Worm (Caenorhabditis elegans): ENCODE data around the gene grl-31.

The grl-31 gene

DNA sequence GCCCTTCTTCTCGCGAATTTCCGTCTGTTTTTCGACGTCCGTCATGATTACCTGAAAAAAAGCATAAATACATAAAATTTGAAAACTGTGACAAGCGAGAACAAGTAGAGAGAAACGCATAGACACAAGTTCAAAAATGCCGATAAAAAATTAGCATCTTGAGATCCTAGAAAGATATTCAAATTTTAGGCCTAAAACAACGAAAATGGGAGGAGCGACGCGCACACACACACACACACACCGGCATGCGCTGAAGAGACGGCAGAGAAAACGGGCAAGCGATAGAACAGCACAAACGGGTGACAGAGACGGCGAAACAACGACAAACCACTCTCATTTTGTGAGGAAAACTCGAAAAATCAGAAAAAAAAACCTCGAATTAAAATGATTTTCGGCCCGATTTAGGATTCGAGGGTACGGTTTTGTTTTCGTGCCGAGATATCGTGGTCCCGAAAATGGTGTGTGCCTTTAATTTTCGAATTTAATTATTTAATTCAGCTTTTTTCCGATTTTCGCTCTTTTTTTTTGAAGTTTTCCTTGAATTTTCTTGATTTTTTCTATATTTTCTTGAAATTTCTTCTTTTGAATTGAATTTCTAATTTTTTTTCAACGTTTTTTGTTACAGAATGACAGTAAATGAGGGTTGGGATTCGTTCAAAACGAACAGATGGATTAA, 28.6 kb upstream of the grl-31 start, which contains the start of the genes rpl-11.1 and T22F3.2:
Gene rpl-11.1, minus strand, starts transcription at position 51 of the 676 bp plus-strand sequence.
Gene T22F3.2, plus strand, starts transcription at position 626 of the 676 bp plus-strand sequence.
- no peak for TF ChIP-seq scrt-1 (GFP tag; IDR thresholded peaks at IDR 0.05)
- peak; percentile 6 for TF ChIP-seq hmg-4 (GFP tag; optimal IDR thresholded peaks at IDR 0.05)

DNA sequence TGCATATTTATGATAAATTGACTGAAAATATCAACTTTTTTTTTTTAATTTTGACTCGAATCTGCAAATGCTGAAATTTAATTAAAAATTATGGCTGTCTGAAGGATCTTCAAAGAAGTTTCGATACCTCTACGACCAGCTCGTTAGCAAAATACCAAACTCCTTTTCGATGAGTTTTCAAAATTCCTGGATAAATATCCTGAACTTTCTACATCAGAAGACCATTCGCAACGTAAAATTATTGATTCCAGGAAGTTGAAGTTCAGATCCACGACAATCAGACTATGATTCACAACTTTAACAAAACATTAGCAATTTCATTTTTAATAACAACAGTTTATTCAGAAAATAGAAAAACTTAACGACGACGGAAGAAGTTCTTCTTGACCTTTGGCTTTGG, 27.4 kb upstream of the grl-31 start:
- no peak for TF ChIP-seq B0310.2 (tag; optimal IDR thresholded peaks at IDR 0.05)
- no peak for TF ChIP-seq hmg-4 (GFP tag; optimal IDR thresholded peaks at IDR 0.05)
- TF ChIP-seq ama-1 (optimal IDR thresholded peaks at IDR 0.05) = no peak
- TF ChIP-seq pes-1 (GFP tag; IDR thresholded peaks at IDR 0.05) = no peak
- TF ChIP-seq flt-1 (GFP tag; IDR thresholded peaks at IDR 0.05) = no peak
- no peak for TF ChIP-seq ceh-13 (GFP tag; optimal IDR thresholded peaks at IDR 0.05)
- TF ChIP-seq ceh-36 (tag; optimal IDR thresholded peaks at IDR 0.05) = no peak
- TF ChIP-seq sea-1 (GFP tag; conservative IDR thresholded peaks at IDR 0.05) = no peak
- TF ChIP-seq tbx-37 (GFP tag; conservative IDR thresholded peaks at IDR 0.05) = no peak

DNA sequence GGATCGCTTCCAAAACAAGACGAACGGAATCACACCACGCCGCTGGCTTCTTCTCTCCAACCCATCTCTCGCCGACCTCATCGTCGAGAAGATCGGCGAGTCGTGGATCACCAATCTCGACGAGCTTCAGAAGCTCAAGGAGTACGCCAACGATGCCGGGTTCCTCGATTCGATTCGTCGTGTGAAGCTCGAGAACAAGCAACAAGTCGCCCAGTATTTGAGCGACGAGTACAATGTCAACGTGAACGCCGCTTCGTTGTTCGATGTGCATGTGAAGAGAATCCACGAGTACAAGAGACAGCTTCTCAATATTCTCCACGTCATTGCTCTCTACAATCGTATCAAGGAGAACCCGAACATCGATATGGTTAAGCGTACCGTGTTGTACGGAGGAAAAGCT, 26.0 kb upstream of the grl-31 start:
- TF ChIP-seq pes-1 (GFP tag; IDR thresholded peaks at IDR 0.05) = no peak
- no peak for TF ChIP-seq ets-7 (tag; optimal IDR thresholded peaks at IDR 0.05)
- no peak for TF ChIP-seq B0310.2 (tag; optimal IDR thresholded peaks at IDR 0.05)
- TF ChIP-seq hmbx-1 (tag; optimal IDR thresholded peaks at IDR 0.05) = no peak
- TF ChIP-seq hnd-1 (tag; optimal IDR thresholded peaks at IDR 0.05) = no peak
- TF ChIP-seq sea-1 (GFP tag; conservative IDR thresholded peaks at IDR 0.05) = no peak
- TF ChIP-seq ceh-13 (GFP tag; optimal IDR thresholded peaks at IDR 0.05) = no peak
- no peak for TF ChIP-seq ceh-36 (tag; optimal IDR thresholded peaks at IDR 0.05)
- TF ChIP-seq scrt-1 (GFP tag; IDR thresholded peaks at IDR 0.05) = no peak
- no peak for TF ChIP-seq F13C5.2 (tag; optimal IDR thresholded peaks at IDR 0.05)
- TF ChIP-seq aly-1 (tag; optimal IDR thresholded peaks at IDR 0.05) = no peak
- no peak for TF ChIP-seq tbx-11 (GFP tag; IDR thresholded peaks at IDR 0.05)
- TF ChIP-seq flt-1 (GFP tag; IDR thresholded peaks at IDR 0.05) = no peak

DNA sequence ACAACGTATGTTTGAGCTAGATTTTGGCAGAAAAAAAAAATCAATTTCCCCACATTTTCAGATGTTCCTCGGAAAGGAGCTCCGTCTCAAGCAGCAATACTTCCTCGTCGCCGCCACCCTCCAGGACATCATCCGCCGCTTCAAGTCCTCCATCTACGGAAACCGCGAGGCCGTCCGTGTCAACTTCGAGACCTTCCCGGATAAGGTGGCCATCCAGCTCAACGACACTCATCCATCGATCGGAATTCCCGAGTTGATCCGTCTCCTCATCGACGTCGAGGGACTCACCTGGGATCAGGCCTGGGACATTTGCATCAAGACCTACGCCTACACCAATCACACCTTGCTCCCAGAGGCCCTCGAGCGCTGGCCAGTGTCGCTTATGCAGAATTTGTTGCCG, 25.1 kb upstream of the grl-31 start:
- TF ChIP-seq tbx-11 (GFP tag; IDR thresholded peaks at IDR 0.05) (no peak), ceh-36 (tag; optimal IDR thresholded peaks at IDR 0.05) (no peak), ets-7 (tag; optimal IDR thresholded peaks at IDR 0.05) (no peak), tra-4 (tag; optimal IDR thresholded peaks at IDR 0.05) (no peak), F13C5.2 (tag; optimal IDR thresholded peaks at IDR 0.05) (no peak), hmg-4 (GFP tag; optimal IDR thresholded peaks at IDR 0.05) (no peak)

DNA sequence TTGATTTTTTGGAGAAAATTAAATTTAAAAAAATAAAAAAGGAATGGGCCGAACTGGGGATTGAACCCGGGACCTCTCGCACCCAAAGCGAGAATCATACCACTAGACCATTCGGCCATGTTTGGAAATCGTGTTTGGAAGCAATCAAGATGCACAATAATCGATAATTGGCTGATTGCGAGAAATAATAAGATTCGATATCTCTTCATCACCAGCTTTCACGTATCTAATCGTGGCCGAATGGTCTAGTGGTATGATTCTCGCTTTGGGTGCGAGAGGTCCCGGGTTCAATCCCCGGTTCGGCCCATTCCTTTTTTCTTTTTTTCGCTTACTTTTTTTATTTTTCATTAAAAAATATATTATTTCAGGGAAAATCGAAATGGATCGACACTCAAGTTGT, 24.5 kb upstream of the grl-31 start:
- TF ChIP-seq pes-1 (GFP tag; IDR thresholded peaks at IDR 0.05) (0 out of 2 replicates have a peak, but pooled peaks have one; percentile 9), ets-7 (tag; optimal IDR thresholded peaks at IDR 0.05) (no peak)

DNA sequence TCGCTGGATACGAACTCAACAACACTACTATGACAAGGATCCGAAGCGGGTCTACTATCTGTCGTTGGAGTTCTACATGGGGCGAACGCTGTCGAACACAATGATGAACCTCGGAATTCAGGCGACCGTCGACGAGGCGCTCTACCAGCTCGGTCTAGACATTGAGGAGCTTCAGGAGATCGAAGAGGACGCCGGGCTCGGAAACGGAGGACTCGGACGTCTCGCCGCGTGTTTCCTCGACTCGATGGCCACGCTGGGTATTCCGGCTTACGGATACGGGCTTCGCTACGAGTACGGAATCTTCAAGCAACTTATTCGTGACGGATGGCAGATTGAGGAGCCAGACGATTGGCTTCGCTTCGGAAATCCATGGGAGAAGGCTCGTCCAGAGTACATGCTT, 24.1 kb upstream of the grl-31 start:
- TF ChIP-seq hnd-1 (tag; optimal IDR thresholded peaks at IDR 0.05) = no peak
- TF ChIP-seq hmbx-1 (tag; optimal IDR thresholded peaks at IDR 0.05) = no peak
- no peak for TF ChIP-seq ceh-13 (GFP tag; optimal IDR thresholded peaks at IDR 0.05)
- TF ChIP-seq sea-1 (GFP tag; conservative IDR thresholded peaks at IDR 0.05) = no peak

DNA sequence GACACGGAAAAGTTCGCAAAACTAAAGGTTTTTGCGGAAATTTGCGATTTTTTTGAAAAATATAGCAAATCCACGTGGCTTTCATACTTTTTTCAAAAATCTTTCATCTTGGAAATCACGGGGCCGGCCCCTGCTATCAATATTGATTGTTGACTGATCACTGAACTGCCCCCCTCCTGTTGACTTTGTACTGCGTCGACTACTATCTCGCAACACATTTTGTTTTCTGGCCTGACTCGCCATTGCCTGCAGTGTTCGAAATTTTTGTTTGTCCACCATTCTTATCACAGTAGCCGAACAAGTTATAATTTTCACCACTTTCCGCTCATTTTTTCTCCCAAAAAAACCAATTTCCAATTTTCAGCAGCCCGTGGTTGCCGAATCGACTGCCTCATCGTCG, 23.5 kb upstream of the grl-31 start:
- no peak for TF ChIP-seq tbx-37 (GFP tag; conservative IDR thresholded peaks at IDR 0.05)
- TF ChIP-seq aly-1 (tag; optimal IDR thresholded peaks at IDR 0.05) = no peak
- TF ChIP-seq sea-1 (GFP tag; conservative IDR thresholded peaks at IDR 0.05) = no peak
- TF ChIP-seq ama-1 (optimal IDR thresholded peaks at IDR 0.05) = no peak
- TF ChIP-seq ceh-13 (GFP tag; optimal IDR thresholded peaks at IDR 0.05) = no peak
- TF ChIP-seq pes-1 (GFP tag; IDR thresholded peaks at IDR 0.05) = no peak
- TF ChIP-seq B0310.2 (tag; optimal IDR thresholded peaks at IDR 0.05) = no peak
- no peak for TF ChIP-seq hnd-1 (tag; optimal IDR thresholded peaks at IDR 0.05)
- TF ChIP-seq flt-1 (GFP tag; IDR thresholded peaks at IDR 0.05) = no peak
- TF ChIP-seq hmg-4 (GFP tag; optimal IDR thresholded peaks at IDR 0.05) = no peak
- no peak for TF ChIP-seq ets-7 (tag; optimal IDR thresholded peaks at IDR 0.05)
- TF ChIP-seq ceh-36 (tag; optimal IDR thresholded peaks at IDR 0.05) = no peak

DNA sequence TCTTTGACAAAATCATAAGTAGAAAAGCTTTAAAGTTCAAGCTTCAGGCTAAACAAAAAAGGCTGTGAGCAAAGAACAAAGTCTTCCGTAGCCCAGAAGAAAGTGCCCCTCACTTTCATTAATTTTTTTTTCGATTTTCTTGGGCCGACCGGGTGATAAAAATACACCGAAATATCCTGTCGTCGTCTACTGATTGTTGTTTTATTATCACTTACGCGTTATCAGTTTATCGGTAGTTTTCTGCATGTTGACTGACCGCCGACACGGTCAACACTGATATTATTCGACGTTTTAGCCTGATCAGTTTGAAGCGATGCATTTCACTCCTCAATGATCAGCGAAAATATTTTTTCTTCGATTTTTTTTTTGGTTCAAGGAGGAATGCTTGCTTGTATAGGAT, 22.8 kb upstream of the grl-31 start:
- TF ChIP-seq sea-1 (GFP tag; conservative IDR thresholded peaks at IDR 0.05) (no peak), tbx-37 (GFP tag; conservative IDR thresholded peaks at IDR 0.05) (no peak), ceh-13 (GFP tag; optimal IDR thresholded peaks at IDR 0.05) (no peak), tra-4 (tag; optimal IDR thresholded peaks at IDR 0.05) (no peak), hmbx-1 (tag; optimal IDR thresholded peaks at IDR 0.05) (no peak), aly-1 (tag; optimal IDR thresholded peaks at IDR 0.05) (no peak), ama-1 (optimal IDR thresholded peaks at IDR 0.05) (no peak), B0310.2 (tag; optimal IDR thresholded peaks at IDR 0.05) (no peak)

DNA sequence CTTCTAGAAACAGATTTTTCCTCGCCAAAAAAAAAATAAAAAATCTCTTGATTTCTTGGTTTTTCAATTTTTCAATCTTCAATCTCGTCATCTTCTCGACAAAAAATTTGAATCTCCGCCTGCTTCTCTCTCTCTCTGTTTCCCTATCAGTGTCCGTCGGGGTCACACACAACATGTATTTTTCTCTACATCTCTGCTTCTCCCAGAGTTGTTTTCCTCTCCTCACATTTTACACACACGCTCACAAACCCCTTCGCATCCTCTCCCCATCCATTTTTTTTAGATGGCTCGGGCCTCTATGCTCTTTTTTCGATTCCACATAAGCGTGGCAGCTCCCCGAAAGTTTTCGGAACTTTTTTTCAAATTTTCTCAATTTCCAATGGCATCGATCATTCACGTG, 22.2 kb upstream of the grl-31 start:
- TF ChIP-seq ceh-13 (GFP tag; optimal IDR thresholded peaks at IDR 0.05) = no peak
